Fruit fly (Drosophila melanogaster): ENCODE measurements around the gene NHP2.

Gene NHP2

dm6 chr3L:14757464-14758384, 44.2 kb downstream of the NHP2 start, which contains the start of gene CG42507 (continued):
- TF ChIP-seq B-H2 (GFP tag; optimal IDR thresholded peaks at IDR 0.05) (peak; percentile 83), Hmr (GFP tag; optimal IDR thresholded peaks at IDR 0.05) (peak; percentile 49), CG15696 (tag; optimal IDR thresholded peaks at IDR 0.05) (peak; percentile 65), CG13894 (tag; optimal IDR thresholded peaks at IDR 0.05) (peak; percentile 79), sim (GFP tag; IDR thresholded peaks at IDR 0.05) (no peak), CG10147 (GFP tag; optimal IDR thresholded peaks at IDR 0.05) (peak; percentile 24), CG15269 (tag; optimal IDR thresholded peaks at IDR 0.05) (peak; percentile 30), NfI (GFP tag; optimal IDR thresholded peaks at IDR 0.05) (peak; percentile 48), PHDP (tag; optimal IDR thresholded peaks at IDR 0.05) (peak; percentile 49), CG3281 (GFP tag; optimal IDR thresholded peaks at IDR 0.05) (peak; percentile 71), CG11723 (GFP tag; optimal IDR thresholded peaks at IDR 0.05) (peak; percentile 34), ci (GFP tag; IDR thresholded peaks at IDR 0.05) (peak; percentile 71; the same call in 2 of the 3 replicates), sob (GFP tag; IDR thresholded peaks at IDR 0.05) (no peak; the same call in 1 of the 2 replicates), cg (GFP tag; optimal IDR thresholded peaks at IDR 0.05) (peak; percentile 90), unc-4 (GFP tag; IDR thresholded peaks at IDR 0.05; ENCODE audit: partially characterized antibody) (peak; percentile 46; the same call in 1 of the 2 replicates), Dek (tag; optimal IDR thresholded peaks at IDR 0.05) (peak; percentile 18), CG2116 (GFP tag; optimal IDR thresholded peaks at IDR 0.05) (peak; percentile 31), Meics (GFP tag; optimal IDR thresholded peaks at IDR 0.05) (peak; percentile 34), D19A (tag; optimal IDR thresholded peaks at IDR 0.05) (peak; percentile 79), CG12659 (GFP tag; optimal IDR thresholded peaks at IDR 0.05) (peak; percentile 32), CG8924 (tag; optimal IDR thresholded peaks at IDR 0.05) (peak; percentile 50), CG11398 (GFP tag; optimal IDR thresholded peaks at IDR 0.05) (peak; percentile 14), crp (GFP tag; optimal IDR thresholded peaks at IDR 0.05) (peak in 1 of 2 experiments; percentile 12), luna (GFP tag; optimal IDR thresholded peaks at IDR 0.05) (no peak), Asciz (GFP tag; optimal IDR thresholded peaks at IDR 0.05) (peak; percentile 72), Atf-2 (GFP tag; optimal IDR thresholded peaks at IDR 0.05) (no peak), CG30431 (GFP tag; optimal IDR thresholded peaks at IDR 0.05) (no peak), CG14441 (GFP tag; IDR thresholded peaks at IDR 0.05) (0 out of 2 replicates have a peak, but pooled peaks have one; percentile 9), psq (GFP tag; optimal IDR thresholded peaks at IDR 0.05) (no peak), bigmax (GFP tag; optimal IDR thresholded peaks at IDR 0.05) (peak; percentile 64), kah (GFP tag; optimal IDR thresholded peaks at IDR 0.05) (peak; percentile 80), Nf-YC (tag; optimal IDR thresholded peaks at IDR 0.05) (peak; percentile 12), CG2678 (tag; optimal IDR thresholded peaks at IDR 0.05) (peak; percentile 54), her (GFP tag; optimal IDR thresholded peaks at IDR 0.05) (peak; percentile 3), Drgx (GFP tag; IDR thresholded peaks at IDR 0.05) (0 out of 2 replicates have a peak, but pooled peaks have one; percentile 8), CG17912 (GFP tag; optimal IDR thresholded peaks at IDR 0.05) (peak; percentile 61), chn (GFP tag; optimal IDR thresholded peaks at IDR 0.05) (peak; percentile 21), CG33557 (GFP tag; optimal IDR thresholded peaks at IDR 0.05) (peak; percentile 63), tap (tag; optimal IDR thresholded peaks at IDR 0.05) (peak; percentile 30), CG2712 (tag; optimal IDR thresholded peaks at IDR 0.05) (no peak), sug (tag; optimal IDR thresholded peaks at IDR 0.05) (peak; percentile 84), CrebB (tag; optimal IDR thresholded peaks at IDR 0.05) (peak; percentile 76), hbn (GFP tag; IDR thresholded peaks at IDR 0.05; ENCODE audit: partially characterized antibody) (peak; percentile 51), seq (GFP tag; IDR thresholded peaks at IDR 0.05) (peak; percentile 51; the same call in 1 of the 2 replicates), zf30C (GFP tag; optimal IDR thresholded peaks at IDR 0.05) (peak; percentile 41), ro (GFP tag; IDR thresholded peaks at IDR 0.05) (no peak), Mes4 (GFP tag; optimal IDR thresholded peaks at IDR 0.05) (peak; percentile 46)

All from whole organism, embryonic.